Worm (Caenorhabditis elegans) whole organism, L3 larva: ENCODE measurements around the gene F15B9.11.

Experiments used
- R02D3.7 ChIP-seq: fragments of 150-350 bp; optimal IDR thresholded peaks from 2 replicates; lab custom pipeline; 2014; ENCODE audit warnings: missing biosample characterization, missing genetic modification characterization
- ZK546.5 ChIP-seq: sonication (generic microtip); optimal IDR thresholded peaks from 2 replicates; lab custom pipeline; 2017; ENCODE audit warnings: missing biosample characterization, missing genetic modification characterization
- aly-2 ChIP-seq: fragments of 150-350 bp; optimal IDR thresholded peaks from 2 replicates; lab custom pipeline; 2014; ENCODE audit warnings: missing biosample characterization, missing genetic modification characterization
- ama-1 ChIP-seq: fragments of 150-350 bp; optimal IDR thresholded peaks from 2 replicates; lab custom pipeline; 2018
- ceh-82 ChIP-seq: fragments of 150-350 bp; optimal IDR thresholded peaks from 2 replicates; lab custom pipeline; 2014; ENCODE audit warnings: missing biosample characterization, missing genetic modification characterization
- ceh-9 ChIP-seq: sonication (generic microtip); optimal IDR thresholded peaks from 2 replicates; lab custom pipeline; 2018; ENCODE audit warnings: missing biosample characterization, missing genetic modification characterization
- egl-27 ChIP-seq: sonication (generic microtip); optimal IDR thresholded peaks from 4 replicates; lab custom pipeline; 2017; ENCODE audit warnings: missing biosample characterization, missing genetic modification reagents, missing genetic modification characterization
- egl-5 ChIP-seq: fragments of 150-350 bp; optimal IDR thresholded peaks from 2 replicates; lab custom pipeline; 2017; ENCODE audit warnings: missing biosample characterization, missing genetic modification reagents, missing genetic modification characterization, inconsistent platforms
- elt-2 ChIP-seq: sonication (generic microtip); optimal IDR thresholded peaks from 2 replicates; lab custom pipeline; 2016; ENCODE audit warnings: missing genetic modification reagents, mild to moderate bottlenecking, missing genetic modification characterization, missing compliant biosample characterization
- elt-3 ChIP-seq, 3 experiments: fragments of 150-350 bp in 1 of 3; sonication (generic microtip) in 2 of 3; optimal IDR thresholded peaks; 2 replicates in 2 of 3; 4 replicates in 1 of 3; lab custom pipeline; 2014 to 2017; ENCODE audit warnings: missing biosample characterization in 3 of 3, missing genetic modification characterization in 3 of 3
- eor-1 ChIP-seq, 2 experiments: fragments of 150-350 bp; optimal IDR thresholded peaks; 2 replicates each; lab custom pipeline; 2014 to 2018; ENCODE audit warnings: missing biosample characterization in 2 of 2, missing genetic modification characterization in 2 of 2
- fos-1 ChIP-seq: fragments of 150-350 bp; optimal IDR thresholded peaks from 2 replicates; lab custom pipeline; 2014; ENCODE audit warnings: missing biosample characterization, missing genetic modification characterization
- hmg-11 ChIP-seq: sonication (generic microtip); optimal IDR thresholded peaks from 2 replicates; lab custom pipeline; 2016; ENCODE audit warnings: missing genetic modification characterization, missing compliant biosample characterization
- jun-1 ChIP-seq: fragments of 150-350 bp; optimal IDR thresholded peaks from 2 replicates; lab custom pipeline; 2014; ENCODE audit warnings: missing biosample characterization, missing genetic modification reagents, missing genetic modification characterization
- lin-15B ChIP-seq: fragments of 150-350 bp; optimal IDR thresholded peaks from 2 replicates; lab custom pipeline; 2014; ENCODE audit warnings: missing biosample characterization, missing genetic modification characterization
- lin-39 ChIP-seq: fragments of 150-350 bp; optimal IDR thresholded peaks from 2 replicates; lab custom pipeline; 2018; ENCODE audit warnings: missing biosample characterization, missing genetic modification reagents, missing genetic modification characterization
- mdl-1 ChIP-seq: fragments of 150-350 bp; optimal IDR thresholded peaks from 2 replicates; lab custom pipeline; 2014; ENCODE audit warnings: missing biosample characterization, missing genetic modification characterization
- mml-1 ChIP-seq: fragments of 150-350 bp; sonication (generic microtip); optimal IDR thresholded peaks from 3 replicates; lab custom pipeline; 2014; ENCODE audit warnings: missing biosample characterization, missing genetic modification characterization
- nfya-1 ChIP-seq: sonication (generic microtip); optimal IDR thresholded peaks from 2 replicates; lab custom pipeline; 2017; ENCODE audit warnings: missing genetic modification characterization, mild to moderate bottlenecking, missing compliant biosample characterization, antibody characterized with exemption, moderate library complexity; ENCODE audit not compliant: insufficient read depth
- nhr-11 ChIP-seq: fragments of 150-350 bp; optimal IDR thresholded peaks from 2 replicates; lab custom pipeline; 2014; ENCODE audit warnings: missing biosample characterization, missing genetic modification characterization
- nhr-12 ChIP-seq: fragments of 150-350 bp; optimal IDR thresholded peaks from 2 replicates; lab custom pipeline; 2014; ENCODE audit warnings: missing biosample characterization, missing genetic modification characterization
- nhr-23 ChIP-seq: fragments of 150-350 bp; optimal IDR thresholded peaks from 2 replicates; lab custom pipeline; 2014; ENCODE audit warnings: missing biosample characterization, missing genetic modification reagents, missing genetic modification characterization
- nhr-237 ChIP-seq: fragments of 150-350 bp; optimal IDR thresholded peaks from 2 replicates; lab custom pipeline; 2014; ENCODE audit warnings: missing biosample characterization, missing genetic modification characterization
- nhr-25 ChIP-seq: sonication (generic microtip); optimal IDR thresholded peaks from 2 replicates; lab custom pipeline; 2017; ENCODE audit warnings: missing biosample characterization, missing genetic modification characterization
- nhr-43 ChIP-seq: sonication (generic microtip); optimal IDR thresholded peaks from 2 replicates; lab custom pipeline; 2016; ENCODE audit warnings: mild to moderate bottlenecking, missing genetic modification characterization, missing compliant biosample characterization; ENCODE audit not compliant: poor library complexity, severe bottlenecking
- nhr-67 ChIP-seq: fragments of 150-350 bp; optimal IDR thresholded peaks from 2 replicates; lab custom pipeline; 2014; ENCODE audit warnings: missing biosample characterization, missing genetic modification characterization
- nhr-77 ChIP-seq: fragments of 150-350 bp; optimal IDR thresholded peaks from 2 replicates; lab custom pipeline; 2014; ENCODE audit warnings: missing biosample characterization, missing genetic modification characterization
- pha-4 ChIP-seq: fragments of 150-350 bp; optimal IDR thresholded peaks from 2 replicates; lab custom pipeline; 2014; ENCODE audit warnings: missing biosample characterization, missing genetic modification reagents, missing genetic modification characterization
- pqm-1 ChIP-seq: fragments of 150-350 bp; optimal IDR thresholded peaks from 2 replicates; lab custom pipeline; 2017; ENCODE audit warnings: missing biosample characterization, missing genetic modification characterization, inconsistent platforms
- sea-2 ChIP-seq: fragments of 150-350 bp; sonication (generic microtip); optimal IDR thresholded peaks from 4 replicates; lab custom pipeline; 2014; ENCODE audit warnings: missing biosample characterization, missing genetic modification reagents, missing genetic modification characterization
- skn-1 ChIP-seq: fragments of 150-350 bp; optimal IDR thresholded peaks from 2 replicates; lab custom pipeline; 2014; ENCODE audit warnings: missing biosample characterization, missing genetic modification characterization
- snpc-4 ChIP-seq: fragments of 150-350 bp; optimal IDR thresholded peaks from 2 replicates; lab custom pipeline; 2014; ENCODE audit warnings: missing biosample characterization, missing genetic modification characterization
- tbx-2 ChIP-seq: sonication (generic microtip); optimal IDR thresholded peaks from 2 replicates; lab custom pipeline; 2016; ENCODE audit warnings: mild to moderate bottlenecking, missing genetic modification characterization, missing compliant biosample characterization
- unc-39 ChIP-seq: sonication (generic microtip); optimal IDR thresholded peaks from 4 replicates; lab custom pipeline; 2017; ENCODE audit warnings: missing biosample characterization, missing genetic modification characterization
- unc-62 ChIP-seq: fragments of 150-350 bp; sonication (generic microtip); optimal IDR thresholded peaks from 4 replicates; lab custom pipeline; 2014; ENCODE audit warnings: missing biosample characterization, missing genetic modification reagents, missing genetic modification characterization
- zag-1 ChIP-seq: fragments of 150-350 bp; optimal IDR thresholded peaks from 2 replicates; lab custom pipeline; 2014; ENCODE audit warnings: missing biosample characterization, missing genetic modification characterization

Gene F15B9.11

ce11 chrV:12952287-12952686 is 40.4 kb downstream of the F15B9.11 start, which contains the start of gene pqn-68:
pqn-68 (plus strand) TSS chrV:12952636.
- TF ChIP-seq mml-1 (tag; lab: Kevin White, UChicago) (no peak), tbx-2 (tag; lab: Kevin White, UChicago) (no peak), sea-2 (GFP tag; lab: Kevin White, UChicago) (no peak), nhr-43 (tag; lab: Kevin White, UChicago) (no peak), zag-1 (tag; lab: Kevin White, UChicago) (no peak), lin-15B (tag; lab: Kevin White, UChicago) (peak; percentile 33), nhr-237 (tag; lab: Kevin White, UChicago) (no peak), ZK546.5 (tag; lab: Kevin White, UChicago) (no peak), egl-5 (tag; lab: Kevin White, UChicago) (no peak), pha-4 (peak; percentile 60), eor-1 (tag; optimal IDR thresholded peaks at IDR 0.05; lab: Kevin White, UChicago) (no peak), fos-1 (no peak), ama-1 (no peak), nfya-1 (tag; lab: Kevin White, UChicago) (peak; percentile 42), nhr-11 (tag; lab: Kevin White, UChicago) (no peak), nhr-67 (tag; lab: Kevin White, UChicago) (no peak), nhr-23 (tag; lab: Kevin White, UChicago) (peak; percentile 12), hmg-11 (peak; percentile 48), nhr-77 (no peak), R02D3.7 (tag; lab: Kevin White, UChicago) (no peak), skn-1 (no peak), elt-3 (tag; optimal IDR thresholded peaks at IDR 0.05; lab: Kevin White, UChicago) (no peak)
- TF ChIP-seq, all 47 proteins: peak for 5

DNA sequence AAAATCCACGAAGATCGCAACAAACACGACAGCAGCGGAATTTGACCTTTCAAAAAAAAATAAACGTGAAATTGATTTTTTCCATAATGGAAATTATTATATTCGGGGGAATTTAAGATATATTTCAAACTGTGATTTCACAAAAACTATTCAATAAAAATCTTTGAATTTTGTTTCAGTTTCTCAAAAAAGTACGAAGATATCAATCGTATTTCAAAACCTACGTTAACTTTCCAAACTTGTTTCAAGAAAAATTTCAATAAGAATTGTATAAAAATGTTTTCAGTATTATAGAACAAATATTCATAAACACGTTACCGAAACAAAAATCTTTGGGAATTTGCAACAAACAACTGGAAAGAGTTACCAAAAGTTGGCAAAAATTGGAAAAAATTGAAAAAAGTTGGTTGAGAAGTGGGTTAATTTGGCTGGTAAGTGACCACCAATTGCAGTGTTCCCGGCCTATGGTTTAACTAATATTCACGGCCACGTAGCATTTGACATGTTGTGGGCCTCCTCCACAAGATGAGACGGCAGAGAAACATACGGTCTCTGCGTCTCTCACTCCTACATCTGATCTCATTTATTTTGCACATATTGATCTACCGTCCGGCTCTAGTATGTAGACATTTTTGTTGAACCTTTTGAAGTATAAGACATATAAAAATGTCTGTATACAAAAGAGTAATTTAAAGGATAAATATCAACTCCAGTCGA is 41.7 kb downstream of the F15B9.11 start, which contains the start of the genes T16G1.9 and T16G1.18:
Gene T16G1.9, minus strand, starts transcription at position 51 of the 717 bp plus-strand sequence.
Gene T16G1.18, plus strand, starts transcription at position 493 of the 717 bp plus-strand sequence.
- TF ChIP-seq nhr-43 (tag; lab: Kevin White, UChicago) = peak; percentile 6
- no peak for TF ChIP-seq jun-1 (tag; lab: Kevin White, UChicago)
- TF ChIP-seq ceh-82 (tag; lab: Kevin White, UChicago) = no peak
- TF ChIP-seq ama-1 = peak; percentile 72
- TF ChIP-seq mml-1 (tag; lab: Kevin White, UChicago) = no peak
- peak; percentile 42 for TF ChIP-seq hmg-11
- TF ChIP-seq mdl-1 = no peak
- TF ChIP-seq lin-15B (tag; lab: Kevin White, UChicago) = peak; percentile 58
- TF ChIP-seq nhr-23 (tag; lab: Kevin White, UChicago) = peak; percentile 18
- no peak for TF ChIP-seq nhr-67 (tag; lab: Kevin White, UChicago)
- TF ChIP-seq pha-4 = peak; percentile 71
- no peak for TF ChIP-seq ceh-9 (tag; lab: Kevin White, UChicago)
- TF ChIP-seq unc-39 (tag; lab: Kevin White, UChicago) = no peak
- peak; percentile 54 for TF ChIP-seq snpc-4 (tag; lab: Kevin White, UChicago)
- no peak for TF ChIP-seq unc-62 (GFP tag; lab: Kevin White, UChicago)
- TF ChIP-seq egl-27 (tag; lab: Kevin White, UChicago) = no peak
- TF ChIP-seq zag-1 (tag; lab: Kevin White, UChicago) = no peak
- peak; percentile 22 for TF ChIP-seq pqm-1
- TF ChIP-seq aly-2 (tag; lab: Kevin White, UChicago) = no peak
- peak; percentile 4 for TF ChIP-seq lin-39 (tag; lab: Kevin White, UChicago)
- TF ChIP-seq nhr-12 (tag; lab: Kevin White, UChicago) = no peak
- TF ChIP-seq egl-5 (tag; lab: Kevin White, UChicago) = no peak
- TF ChIP-seq fos-1 = no peak
- peak; percentile 42 for TF ChIP-seq elt-2
- peak; percentile 54 for TF ChIP-seq nhr-25
- no peak for TF ChIP-seq sea-2 (GFP tag; lab: Kevin White, UChicago)
- TF ChIP-seq nhr-11 (tag; lab: Kevin White, UChicago) = no peak
- TF ChIP-seq, all 47 proteins: peak for 11

- TF ChIP-seq zag-1 (tag; lab: Kevin White, UChicago) (no peak), pha-4 (no peak), nhr-11 (tag; lab: Kevin White, UChicago) (no peak)
These were observed 43.1 kb downstream of the F15B9.11 start, which contains the start of gene T16G1.13 for ce11 chrV:12949607-12950006. T16G1.13 (plus strand) TSS chrV:12949907.
